Worm (Caenorhabditis elegans) whole organism, mixed stage, embryonic: ENCODE measurements around the gene Y48A6C.4.
A peak's percentile ranks its signal among the peaks of the same experiment; 100 is the strongest.

Experiments used
- M03D4.4 ChIP-seq: sonication (generic microtip); optimal IDR thresholded peaks from 2 replicates; lab custom pipeline; 2017; ENCODE audit warnings: mild to moderate bottlenecking, missing genetic modification characterization, missing compliant biosample characterization
- bed-3 ChIP-seq: fragments of 200-800 bp; sonication (Bioruptor generic); optimal IDR thresholded peaks from 3 replicates; lab custom pipeline; 2018; ENCODE audit warnings: mild to moderate bottlenecking, missing genetic modification characterization, moderate library complexity, missing compliant biosample characterization
- blmp-1 ChIP-seq: fragments of 150-350 bp; optimal IDR thresholded peaks from 2 replicates; lab custom pipeline; 2014; ENCODE audit warnings: missing biosample characterization, missing genetic modification characterization
- ceh-39 ChIP-seq: fragments of 150-350 bp; optimal IDR thresholded peaks from 2 replicates; lab custom pipeline; 2014; ENCODE audit warnings: missing biosample characterization, missing genetic modification characterization
- ceh-43 ChIP-seq: fragments of 200-800 bp; sonication (Bioruptor generic); optimal IDR thresholded peaks from 2 replicates; lab custom pipeline; 2018; ENCODE audit warnings: mild to moderate bottlenecking, missing genetic modification characterization, moderate library complexity, missing compliant biosample characterization
- ceh-83 ChIP-seq: fragments of 200-800 bp; sonication (Bioruptor generic); optimal IDR thresholded peaks from 2 replicates; lab custom pipeline; 2018; ENCODE audit warnings: mild to moderate bottlenecking, missing genetic modification characterization, missing compliant biosample characterization
- cnd-1 ChIP-seq: fragments of 200-800 bp; sonication (Bioruptor generic); optimal IDR thresholded peaks from 2 replicates; lab custom pipeline; 2018; ENCODE audit warnings: mild to moderate bottlenecking, missing genetic modification characterization, missing compliant biosample characterization
- drap-1 ChIP-seq: fragments of 200-800 bp; sonication (Bioruptor generic); optimal IDR thresholded peaks from 3 replicates; lab custom pipeline; 2018; ENCODE audit warnings: mild to moderate bottlenecking, missing genetic modification characterization, missing compliant biosample characterization
- elt-1 ChIP-seq: sonication (generic microtip); optimal IDR thresholded peaks from 2 replicates; lab custom pipeline; 2017; ENCODE audit warnings: missing genetic modification characterization, mild to moderate bottlenecking, missing compliant biosample characterization, antibody characterized with exemption, moderate library complexity, borderline replicate concordance; ENCODE audit not compliant: insufficient read depth
- elt-3 ChIP-seq: fragments of 150-350 bp; optimal IDR thresholded peaks from 2 replicates; lab custom pipeline; 2014; ENCODE audit warnings: missing biosample characterization, missing genetic modification characterization
- flh-1 ChIP-seq: fragments of 200-800 bp; sonication (Bioruptor generic); optimal IDR thresholded peaks from 2 replicates; lab custom pipeline; 2018; ENCODE audit warnings: mild to moderate bottlenecking, missing genetic modification characterization, moderate library complexity, missing compliant biosample characterization
- hlh-1 ChIP-seq: fragments of 150-350 bp; optimal IDR thresholded peaks from 2 replicates; lab custom pipeline; 2014; ENCODE audit warnings: missing biosample characterization, missing genetic modification reagents, missing genetic modification characterization
- lin-32 ChIP-seq: fragments of 200-800 bp; sonication (Bioruptor generic); optimal IDR thresholded peaks from 2 replicates; lab custom pipeline; 2018; ENCODE audit warnings: mild to moderate bottlenecking, missing genetic modification characterization, missing compliant biosample characterization
- lsy-2 ChIP-seq: fragments of 150-350 bp; optimal IDR thresholded peaks from 2 replicates; lab custom pipeline; 2014; ENCODE audit warnings: missing biosample characterization, missing genetic modification characterization
- nhr-12 ChIP-seq: fragments of 150-350 bp; optimal IDR thresholded peaks from 2 replicates; lab custom pipeline; 2014; ENCODE audit warnings: missing biosample characterization, missing genetic modification characterization
- nhr-2 ChIP-seq: fragments of 150-350 bp; optimal IDR thresholded peaks from 2 replicates; lab custom pipeline; 2014; ENCODE audit warnings: missing biosample characterization, missing genetic modification characterization
- nhr-237 ChIP-seq: fragments of 150-350 bp; optimal IDR thresholded peaks from 2 replicates; lab custom pipeline; 2014; ENCODE audit warnings: missing biosample characterization, missing genetic modification characterization
- nhr-28 ChIP-seq: fragments of 150-350 bp; optimal IDR thresholded peaks from 2 replicates; lab custom pipeline; 2014; ENCODE audit warnings: missing biosample characterization, missing genetic modification characterization
- pha-4 ChIP-seq: fragments of 150-350 bp; optimal IDR thresholded peaks from 2 replicates; lab custom pipeline; 2018; ENCODE audit warnings: missing biosample characterization, missing genetic modification reagents, missing genetic modification characterization
- sem-2 ChIP-seq: fragments of 200-800 bp; sonication (Bioruptor generic); optimal IDR thresholded peaks from 2 replicates; lab custom pipeline; 2018; ENCODE audit warnings: mild to moderate bottlenecking, missing genetic modification characterization, missing compliant biosample characterization
- snpc-4 ChIP-seq: fragments of 150-350 bp; optimal IDR thresholded peaks from 2 replicates; lab custom pipeline; 2014; ENCODE audit warnings: missing biosample characterization, missing genetic modification characterization
- sptf-1 ChIP-seq: sonication (generic microtip); optimal IDR thresholded peaks from 2 replicates; lab custom pipeline; 2017; ENCODE audit warnings: mild to moderate bottlenecking, missing genetic modification characterization, moderate library complexity, missing compliant biosample characterization
- tbx-8 ChIP-seq: fragments of 200-800 bp; sonication (Bioruptor generic); optimal IDR thresholded peaks from 2 replicates; lab custom pipeline; 2018; ENCODE audit warnings: mild to moderate bottlenecking, missing genetic modification characterization, moderate library complexity, missing compliant biosample characterization
- unc-120 ChIP-seq: sonication (generic microtip); optimal IDR thresholded peaks from 2 replicates; lab custom pipeline; 2017; ENCODE audit warnings: missing genetic modification characterization, missing compliant biosample characterization; ENCODE audit not compliant: poor library complexity, severe bottlenecking
- unc-39 ChIP-seq: fragments of 150-350 bp; optimal IDR thresholded peaks from 2 replicates; lab custom pipeline; 2014; ENCODE audit warnings: missing biosample characterization, missing genetic modification characterization
- unc-62 ChIP-seq: fragments of 150-350 bp; optimal IDR thresholded peaks from 2 replicates; lab custom pipeline; 2014; ENCODE audit warnings: missing biosample characterization, missing genetic modification reagents, missing genetic modification characterization
- ztf-11 ChIP-seq: fragments of 150-350 bp; optimal IDR thresholded peaks from 2 replicates; lab custom pipeline; 2014; ENCODE audit warnings: missing biosample characterization, missing genetic modification characterization

Y48A6C.4 gene

DNA sequence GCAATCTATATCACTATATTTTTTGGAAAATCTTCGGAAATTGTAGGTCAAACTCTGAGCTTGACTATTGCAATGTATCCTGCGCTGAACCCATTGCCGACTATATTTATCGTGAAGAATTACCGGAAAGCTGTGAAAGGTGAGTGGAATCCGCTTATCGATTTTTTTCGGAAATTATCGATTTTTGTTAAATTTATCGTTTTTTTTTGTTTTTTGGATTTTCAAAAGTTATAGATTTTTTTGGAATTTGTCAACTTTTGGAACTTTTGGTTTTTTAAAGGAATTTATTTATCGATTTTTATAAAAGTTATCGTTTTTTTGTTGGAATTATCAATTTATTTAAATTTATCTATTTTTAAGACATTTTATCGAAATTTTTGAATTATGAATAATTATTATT is 42.9 kb upstream of the Y48A6C.4 start:
- TF ChIP-seq lsy-2 = no peak
- no peak for TF ChIP-seq unc-120
- no peak for TF ChIP-seq nhr-12
- no peak for TF ChIP-seq ceh-39
- no peak for TF ChIP-seq lin-32 (GFP tag; lab: Kevin White, UChicago)
- TF ChIP-seq elt-3 (tag; lab: Kevin White, UChicago) = no peak
- no peak for TF ChIP-seq bed-3
- TF ChIP-seq tbx-8 (GFP tag; lab: Kevin White, UChicago) = no peak
- no peak for TF ChIP-seq unc-62 (GFP tag; lab: Kevin White, UChicago)
- no peak for TF ChIP-seq sem-2 (GFP tag; lab: Kevin White, UChicago)
- TF ChIP-seq nhr-28 (tag; lab: Kevin White, UChicago) = no peak
- no peak for TF ChIP-seq blmp-1

DNA sequence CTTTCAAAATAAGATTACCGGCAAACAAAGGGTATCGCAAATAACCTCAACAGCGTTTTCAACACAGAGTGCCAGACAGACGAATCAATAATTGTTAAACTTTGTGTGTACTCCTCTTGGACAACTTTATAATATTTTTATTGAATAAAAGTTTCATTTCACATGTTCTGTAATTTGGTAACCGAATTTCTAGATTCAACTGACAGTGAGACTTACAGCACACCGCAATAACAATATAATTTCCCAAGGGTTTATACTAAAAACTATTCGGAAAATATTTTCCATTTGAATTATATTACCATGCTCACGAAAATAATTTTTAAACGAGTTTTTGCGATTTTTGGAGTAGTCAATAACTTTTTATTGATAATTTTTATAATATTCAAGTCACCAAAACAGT is 42.2 kb upstream of the Y48A6C.4 start, which contains the start of gene str-246:
Gene str-246 (plus strand): TSS at position 301 of the 400 bp plus-strand sequence.
- TF ChIP-seq sem-2 (GFP tag; lab: Kevin White, UChicago) (no peak), bed-3 (no peak), elt-3 (tag; lab: Kevin White, UChicago) (no peak)

DNA sequence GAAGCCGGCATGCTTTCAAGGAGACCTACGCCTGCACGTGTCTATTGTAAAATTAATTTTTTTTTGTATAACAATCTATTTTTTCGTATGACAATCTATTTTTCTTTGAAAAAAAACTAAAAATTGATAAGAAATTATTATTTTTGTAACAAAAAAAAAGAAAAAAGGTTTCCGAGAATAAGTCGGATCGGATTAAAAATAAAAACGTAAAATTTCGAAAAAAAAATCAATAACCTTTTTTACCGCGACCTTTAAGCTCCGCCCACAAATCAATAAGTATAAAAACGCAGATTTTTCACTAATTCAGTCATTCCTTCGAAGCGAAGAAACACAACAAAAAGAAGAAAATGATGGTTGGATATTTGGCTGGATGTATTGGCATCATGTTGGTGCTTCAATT is 40.2 kb upstream of the Y48A6C.4 start, which contains the start of gene W09D6.4:
Gene W09D6.4 (plus strand): TSS at position 301 of the 400 bp plus-strand sequence.
- TF ChIP-seq drap-1 (GFP tag; lab: Kevin White, UChicago) = no peak
- TF ChIP-seq bed-3 = no peak
- TF ChIP-seq unc-120 = no peak
- no peak for TF ChIP-seq snpc-4
- no peak for TF ChIP-seq elt-1 (tag; lab: Kevin White, UChicago)
- no peak for TF ChIP-seq sptf-1 (tag; lab: Kevin White, UChicago)
- no peak for TF ChIP-seq nhr-12
- no peak for TF ChIP-seq lsy-2
- no peak for TF ChIP-seq nhr-237
- TF ChIP-seq lin-32 (GFP tag; lab: Kevin White, UChicago) = no peak

- TF ChIP-seq drap-1 (GFP tag; lab: Kevin White, UChicago) (no peak), nhr-12 (no peak), hlh-1 (tag; lab: Kevin White, UChicago) (peak; percentile 60), blmp-1 (no peak), tbx-8 (GFP tag; lab: Kevin White, UChicago) (no peak), pha-4 (tag; lab: Kevin White, UChicago) (peak; percentile 10)
- TF ChIP-seq, all 35 proteins: peak for 2
Measured at ce11 chrIII:11082604-11083003, 37.0 kb upstream of the Y48A6C.4 start.

DNA sequence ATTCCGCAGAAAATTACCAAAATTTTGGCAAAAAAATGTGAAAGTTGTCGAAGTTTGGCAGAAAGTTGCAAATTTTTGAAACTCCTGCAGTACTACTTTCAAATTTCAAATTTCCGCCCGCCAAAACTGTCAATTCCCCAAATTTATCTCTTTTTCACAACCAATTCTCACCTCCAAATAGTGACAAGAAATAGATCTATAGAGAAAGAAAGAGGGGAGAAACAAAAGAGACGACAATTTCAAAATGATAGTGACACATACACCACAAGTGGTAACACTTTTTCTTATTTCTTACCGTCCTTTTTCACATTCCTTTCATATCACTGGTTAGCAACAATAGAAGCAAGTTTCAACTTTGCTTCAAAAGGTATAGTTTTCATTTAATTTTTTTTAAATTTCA is 35.6 kb upstream of the Y48A6C.4 start:
- TF ChIP-seq nhr-12 = no peak
- TF ChIP-seq unc-39 (tag; lab: Kevin White, UChicago) = no peak
- no peak for TF ChIP-seq cnd-1 (tag; lab: Kevin White, UChicago)
- TF ChIP-seq drap-1 (GFP tag; lab: Kevin White, UChicago) = no peak

DNA sequence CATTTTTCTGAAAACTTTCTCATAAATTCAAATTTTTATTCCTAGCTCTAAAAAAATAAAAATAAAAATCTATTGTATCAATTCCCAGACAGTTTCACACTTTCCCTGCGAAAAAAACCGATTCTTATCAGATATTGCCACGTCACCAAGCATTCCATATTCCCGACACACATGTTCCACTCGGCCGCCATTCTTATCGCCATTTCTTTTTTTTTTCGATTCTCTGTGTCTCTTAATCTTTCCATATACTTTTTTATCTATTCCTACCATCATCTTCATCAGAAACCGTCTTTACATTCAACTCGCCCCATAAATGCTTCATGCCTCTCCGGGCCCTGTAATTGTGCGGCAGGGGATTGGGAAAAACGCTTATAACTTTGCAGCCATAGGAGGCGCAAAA is 32.2 kb upstream of the Y48A6C.4 start:
- no peak for TF ChIP-seq elt-3 (tag; lab: Kevin White, UChicago)
- peak; percentile 56 for TF ChIP-seq elt-1 (tag; lab: Kevin White, UChicago)
- TF ChIP-seq ceh-43 (GFP tag; lab: Kevin White, UChicago) = no peak
- no peak for TF ChIP-seq nhr-237

ce11 chrIII:11088187-11088586 is 31.4 kb upstream of the Y48A6C.4 start, which contains the start of gene W09D6.5:
TSS of gene W09D6.5 (plus strand) at chrIII:11088487.
- TF ChIP-seq cnd-1 (tag; lab: Kevin White, UChicago) (no peak), nhr-2 (tag; lab: Kevin White, UChicago) (no peak), elt-1 (tag; lab: Kevin White, UChicago) (no peak), ztf-11 (tag; lab: Kevin White, UChicago) (no peak), sptf-1 (tag; lab: Kevin White, UChicago) (no peak), bed-3 (no peak), snpc-4 (no peak), nhr-12 (no peak), M03D4.4 (no peak), flh-1 (no peak), ceh-39 (no peak), lsy-2 (no peak), unc-62 (GFP tag; lab: Kevin White, UChicago) (no peak), elt-3 (tag; lab: Kevin White, UChicago) (no peak), pha-4 (tag; lab: Kevin White, UChicago) (no peak), ceh-83 (GFP tag; lab: Kevin White, UChicago) (no peak), blmp-1 (no peak)
